Worm (Caenorhabditis elegans) whole organism, midembryonic: Measurements from ENCODE around the gene dyf-7.

Source experiments
- T22C8.4 ChIP-seq: fragments of 200-800 bp; sonication (Bioruptor generic); IDR thresholded peaks from 2 replicates; pipeline ENCODE4 v1.3.6; 2022; ENCODE audit warnings: missing genetic modification characterization, missing compliant biosample characterization
- flt-1 ChIP-seq: fragments of 200-800 bp; sonication (Bioruptor generic); IDR thresholded peaks from 2 replicates; pipeline ENCODE4 v1.3.6; 2022; ENCODE audit warnings: missing genetic modification characterization, missing compliant biosample characterization
- tab-1 ChIP-seq: fragments of 200-800 bp; sonication (Bioruptor generic); IDR thresholded peaks from 2 replicates; pipeline ENCODE4 v1.3.6; 2022; ENCODE audit warnings: missing genetic modification characterization, missing compliant biosample characterization
- ztf-29 ChIP-seq: fragments of 200-800 bp; sonication (Bioruptor generic); IDR thresholded peaks from 2 replicates; pipeline ENCODE4 v1.3.6; 2022; ENCODE audit warnings: missing genetic modification reagents, missing genetic modification characterization, missing compliant biosample characterization

DNA sequence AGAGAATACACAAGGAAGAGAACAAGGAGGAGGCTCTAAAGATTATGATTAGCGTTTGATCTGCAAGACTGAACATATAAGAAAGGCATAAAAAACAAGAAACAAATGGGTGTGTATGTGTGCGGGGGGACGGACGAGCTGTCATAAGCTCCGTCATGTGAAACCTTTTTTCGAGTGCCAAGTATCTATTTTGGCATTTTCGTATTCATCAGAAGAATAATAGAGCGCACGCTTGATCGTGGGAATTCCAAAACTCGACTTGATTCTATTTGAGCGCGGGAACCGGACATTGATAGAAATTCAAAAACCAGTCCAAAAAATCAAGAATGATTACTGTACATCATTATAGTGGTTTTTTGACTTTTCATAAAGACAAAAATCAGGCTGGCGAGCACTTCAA is 41.7 kb upstream of the dyf-7 start:
- TF ChIP-seq flt-1 (GFP tag; lab: Robert Waterston, UW) (no peak), tab-1 (GFP tag; lab: Robert Waterston, UW) (no peak), T22C8.4 (GFP tag; lab: Robert Waterston, UW) (no peak), ztf-29 (GFP tag; lab: Robert Waterston, UW) (no peak)
